Fruit fly (Drosophila melanogaster) whole organism, embryonic: ENCODE data around the gene CG42399.

ENCODE experiments used
- Blimp-1 ChIP-seq: fragments of 200-800 bp; sonication (Bioruptor generic); optimal IDR thresholded peaks from 3 replicates; lab custom pipeline; 2018; ENCODE audit warnings: missing biosample characterization, missing genetic modification characterization, mild to moderate bottlenecking, moderate library complexity, missing genetic modification reagents
- CG1602 ChIP-seq: fragments of 200-800 bp; sonication (Bioruptor generic); optimal IDR thresholded peaks from 3 replicates; lab custom pipeline; 2016; ENCODE audit warnings: missing biosample characterization, missing genetic modification characterization
- CG18599 ChIP-seq: fragments of 200-800 bp; sonication (Bioruptor generic); optimal IDR thresholded peaks from 3 replicates; lab custom pipeline; 2017; ENCODE audit warnings: missing biosample characterization, missing genetic modification characterization, mild to moderate bottlenecking, moderate library complexity, missing genetic modification reagents
- CG3163 ChIP-seq: fragments of 200-800 bp; sonication (Bioruptor generic); optimal IDR thresholded peaks from 3 replicates; lab custom pipeline; 2016; ENCODE audit warnings: missing biosample characterization, missing genetic modification characterization
- CG3995 ChIP-seq: fragments of 200-800 bp; sonication (Bioruptor generic); optimal IDR thresholded peaks from 3 replicates; lab custom pipeline; 2016; ENCODE audit warnings: missing biosample characterization, missing genetic modification characterization
- CG4282 ChIP-seq: fragments of 200-800 bp; sonication (Bioruptor generic); optimal IDR thresholded peaks from 2 replicates; lab custom pipeline; 2016; ENCODE audit warnings: missing biosample characterization, missing genetic modification characterization
- ash1 ChIP-seq: fragments of 200-800 bp; sonication (Bioruptor generic); optimal IDR thresholded peaks from 2 replicates; lab custom pipeline; 2018; ENCODE audit warnings: missing biosample characterization, mild to moderate bottlenecking, missing genetic modification characterization
- gcm ChIP-seq: fragments of 200-800 bp; sonication (Bioruptor generic); optimal IDR thresholded peaks from 2 replicates; lab custom pipeline; 2019; ENCODE audit warnings: missing biosample characterization, mild to moderate bottlenecking, missing genetic modification characterization, moderate library complexity
- maf-S ChIP-seq: fragments of 200-800 bp; sonication (Bioruptor generic); optimal IDR thresholded peaks from 2 replicates; lab custom pipeline; 2016; ENCODE audit warnings: missing biosample characterization, missing genetic modification characterization
- sens ChIP-seq: fragments of 200-800 bp; sonication (Bioruptor generic); peaks from one replicate; lab custom pipeline; 2016; ENCODE audit warnings: missing biosample characterization, missing genetic modification characterization
- wor ChIP-seq: fragments of 200-800 bp; sonication (Bioruptor generic); IDR thresholded peaks from 2 replicates; pipeline ENCODE4 v1.3.6; 2022; ENCODE audit warnings: missing biosample characterization, missing genetic modification characterization

DNA sequence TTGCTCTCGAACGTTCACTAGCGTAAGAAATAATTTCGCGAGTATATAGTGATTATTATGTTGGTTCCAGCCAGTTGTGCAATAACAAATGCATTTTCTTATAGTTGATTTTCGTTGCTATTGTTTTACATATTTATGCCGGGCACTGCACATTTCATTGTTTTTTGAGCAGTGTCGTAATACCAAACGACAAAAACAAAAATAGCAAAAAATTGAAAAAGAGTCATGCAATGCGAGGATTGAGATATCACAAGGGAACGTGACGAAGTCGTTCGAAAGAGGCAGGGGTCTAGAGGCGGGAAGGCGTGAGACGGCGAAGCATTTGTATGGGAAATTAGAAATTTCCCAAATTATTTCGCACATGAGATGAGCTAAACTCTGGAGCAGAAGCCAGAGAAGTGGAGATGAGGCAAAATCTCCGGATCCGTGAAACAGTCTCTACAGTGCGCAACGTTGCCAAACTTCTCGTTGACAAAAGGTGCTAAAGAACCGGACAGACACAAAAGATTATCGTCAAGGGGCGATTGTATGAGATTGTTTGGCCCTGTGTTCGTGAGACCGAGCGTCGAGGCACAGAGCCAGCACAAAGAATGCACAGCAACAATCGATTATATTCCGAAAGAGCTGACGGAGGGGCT, 12.3 kb upstream of the CG42399 start:
- no peak for TF ChIP-seq CG3995 (GFP tag; lab: Kevin White, UChicago)
- no peak for TF ChIP-seq gcm (GFP tag; lab: Kevin White, UChicago)
- TF ChIP-seq CG4282 (GFP tag; lab: Kevin White, UChicago), result no peak
- peak; percentile 31 for TF ChIP-seq ash1
- no peak for TF ChIP-seq Blimp-1 (GFP tag; lab: Kevin White, UChicago)
- TF ChIP-seq maf-S (GFP tag; lab: Kevin White, UChicago), result no peak
- TF ChIP-seq wor (GFP tag; lab: Robert Waterston, UW), result no peak
- no peak for TF ChIP-seq CG18599
- no peak for TF ChIP-seq sens (GFP tag; lab: Kevin White, UChicago)
- TF ChIP-seq CG3163 (GFP tag; lab: Kevin White, UChicago), result no peak
- no peak for TF ChIP-seq CG1602 (GFP tag; lab: Kevin White, UChicago)
